Fruit fly (Drosophila melanogaster): ENCODE data around the gene CG4565.

The CG4565 gene

dm6 chr3R:10886462-10887315, 34.2 kb downstream of the CG4565 start (continued):
- TF ChIP-seq Stat92E (GFP tag; optimal IDR thresholded peaks at IDR 0.05), result peak in 1 of 3 experiments; percentile 74
- peak; percentile 74 for TF ChIP-seq NK7.1 (GFP tag; optimal IDR thresholded peaks at IDR 0.05)
- TF ChIP-seq sens (GFP tag), result peak; percentile 98
- TF ChIP-seq CG3407 (GFP tag; optimal IDR thresholded peaks at IDR 0.05), result peak; percentile 79
- peak; percentile 75 for TF ChIP-seq CG15696 (tag; optimal IDR thresholded peaks at IDR 0.05)
- peak; percentile 78 for TF ChIP-seq ERR (GFP tag; optimal IDR thresholded peaks at IDR 0.05)
- peak; percentile 74 for TF ChIP-seq Adf1 (GFP tag; IDR thresholded peaks at IDR 0.05)
- peak; percentile 70 for TF ChIP-seq CG12236 (GFP tag; optimal IDR thresholded peaks at IDR 0.05)
- peak; percentile 90 for TF ChIP-seq run (tag; optimal IDR thresholded peaks at IDR 0.05)
- peak; percentile 94 for TF ChIP-seq CG32532 (GFP tag; IDR thresholded peaks at IDR 0.05)
- TF ChIP-seq CG13624 (GFP tag; optimal IDR thresholded peaks at IDR 0.05), result peak; percentile 90
- no peak for TF ChIP-seq h (optimal IDR thresholded peaks at IDR 0.05)
- peak; percentile 91 for TF ChIP-seq cwo (GFP tag; optimal IDR thresholded peaks at IDR 0.05)
- TF ChIP-seq dysf (GFP tag; IDR thresholded peaks at IDR 0.05), result peak; percentile 93
- TF ChIP-seq CG13296 (GFP tag; optimal IDR thresholded peaks at IDR 0.05), result peak; percentile 94
- TF ChIP-seq knrl (GFP tag; IDR thresholded peaks at IDR 0.05; ENCODE audit: partially characterized antibody), result peak; percentile 29; the same call in 1 of the 3 replicates
- peak; percentile 91 for TF ChIP-seq sqz (GFP tag; optimal IDR thresholded peaks at IDR 0.05)
- TF ChIP-seq CG31365 (tag; optimal IDR thresholded peaks at IDR 0.05), result peak; percentile 12
- TF ChIP-seq CG5245 (GFP tag; optimal IDR thresholded peaks at IDR 0.05), result peak; percentile 60
- TF ChIP-seq Hr51 (GFP tag; optimal IDR thresholded peaks at IDR 0.05), result peak; percentile 78 to 93
- TF ChIP-seq CG33557 (GFP tag; optimal IDR thresholded peaks at IDR 0.05), result peak; percentile 84
- TF ChIP-seq ci (GFP tag; IDR thresholded peaks at IDR 0.05), result peak; percentile 90
- TF ChIP-seq pum (GFP tag; optimal IDR thresholded peaks at IDR 0.05), result peak; percentile 82
- TF ChIP-seq Fer1 (GFP tag; optimal IDR thresholded peaks at IDR 0.05), result peak; percentile 97
- TF ChIP-seq CG31441 (GFP tag; IDR thresholded peaks at IDR 0.05), result peak; percentile 93
- no peak for TF ChIP-seq CG42726 (GFP tag; IDR thresholded peaks at IDR 0.05; ENCODE audit: partially characterized antibody)
- peak; percentile 62 for TF ChIP-seq CG2202 (tag; optimal IDR thresholded peaks at IDR 0.05)
- TF ChIP-seq CG7372 (GFP tag; IDR thresholded peaks at IDR 0.05), result peak; percentile 84
- TF ChIP-seq sr (GFP tag; IDR thresholded peaks at IDR 0.05), result 0 out of 3 replicates have a peak, but pooled peaks have one; percentile 2
- TF ChIP-seq CG32772 (GFP tag; IDR thresholded peaks at IDR 0.05), result peak; percentile 85
- TF ChIP-seq CG12104 (GFP tag; optimal IDR thresholded peaks at IDR 0.05), result peak; percentile 87
- TF ChIP-seq CG2129 (GFP tag; IDR thresholded peaks at IDR 0.05; ENCODE audit: partially characterized antibody), result no peak
- no peak for TF ChIP-seq vnd (GFP tag; IDR thresholded peaks at IDR 0.05; ENCODE audit: partially characterized antibody)
- TF ChIP-seq az2 (GFP tag; optimal IDR thresholded peaks at IDR 0.05), result peak; percentile 86
- TF ChIP-seq CG4854 (GFP tag; optimal IDR thresholded peaks at IDR 0.05), result peak; percentile 55
- peak; percentile 80 for TF ChIP-seq CG34422 (GFP tag; IDR thresholded peaks at IDR 0.05)
- peak; percentile 80 for TF ChIP-seq lbe (GFP tag; optimal IDR thresholded peaks at IDR 0.05)
- peak; percentile 6 for TF ChIP-seq gfzf (GFP tag; optimal IDR thresholded peaks at IDR 0.05)
- peak; percentile 94 for TF ChIP-seq vvl (GFP tag; IDR thresholded peaks at IDR 0.05)
- peak; percentile 75 for TF ChIP-seq cas (GFP tag; IDR thresholded peaks at IDR 0.05)
- TF ChIP-seq dati (GFP tag; IDR thresholded peaks at IDR 0.05), result peak; percentile 40; the same call in 1 of the 2 replicates
- peak; percentile 85 for TF ChIP-seq Ada2b (GFP tag; IDR thresholded peaks at IDR 0.05)
- no peak for TF ChIP-seq sna (GFP tag; IDR thresholded peaks at IDR 0.05; ENCODE audit: partially characterized antibody)
- peak; percentile 82 for TF ChIP-seq CG6272 (GFP tag; IDR thresholded peaks at IDR 0.05)
- peak; percentile 80 for TF ChIP-seq Nf-YA (GFP tag; IDR thresholded peaks at IDR 0.05)
- TF ChIP-seq grau (tag; optimal IDR thresholded peaks at IDR 0.05), result peak; percentile 86
- no peak for TF ChIP-seq CG8478 (optimal IDR thresholded peaks at IDR 0.05)
- peak; percentile 92 for TF ChIP-seq CG7839 (tag; optimal IDR thresholded peaks at IDR 0.05)
- peak; percentile 87 for TF ChIP-seq fu2 (GFP tag; optimal IDR thresholded peaks at IDR 0.05)

Measured in whole organism, embryonic.